Worm (Caenorhabditis elegans) whole organism, L3 larva: Measurements from ENCODE around the gene fbxb-29.

Source experiments
- aly-2 ChIP-seq: fragments of 150-350 bp; optimal IDR thresholded peaks from 2 replicates; lab custom pipeline; 2014; ENCODE audit warnings: missing biosample characterization, missing genetic modification characterization
- ama-1 ChIP-seq: fragments of 150-350 bp; optimal IDR thresholded peaks from 2 replicates; lab custom pipeline; 2018
- ceh-16 ChIP-seq: sonication (generic microtip); optimal IDR thresholded peaks from 2 replicates; lab custom pipeline; 2017; ENCODE audit warnings: missing biosample characterization, missing genetic modification characterization
- ceh-82 ChIP-seq: fragments of 150-350 bp; optimal IDR thresholded peaks from 2 replicates; lab custom pipeline; 2014; ENCODE audit warnings: missing biosample characterization, missing genetic modification characterization
- ceh-9 ChIP-seq: sonication (generic microtip); optimal IDR thresholded peaks from 2 replicates; lab custom pipeline; 2018; ENCODE audit warnings: missing biosample characterization, missing genetic modification characterization
- daf-12 ChIP-seq: fragments of 150-350 bp; optimal IDR thresholded peaks from 2 replicates; lab custom pipeline; 2014; ENCODE audit warnings: missing biosample characterization, missing genetic modification reagents, missing genetic modification characterization
- egl-5 ChIP-seq: fragments of 150-350 bp; optimal IDR thresholded peaks from 2 replicates; lab custom pipeline; 2017; ENCODE audit warnings: missing biosample characterization, missing genetic modification reagents, missing genetic modification characterization, inconsistent platforms
- elt-2 ChIP-seq: sonication (generic microtip); optimal IDR thresholded peaks from 2 replicates; lab custom pipeline; 2016; ENCODE audit warnings: missing genetic modification reagents, mild to moderate bottlenecking, missing genetic modification characterization, missing compliant biosample characterization
- elt-3 ChIP-seq, 3 experiments: fragments of 150-350 bp in 1 of 3; sonication (generic microtip) in 2 of 3; optimal IDR thresholded peaks; 2 replicates in 2 of 3; 4 replicates in 1 of 3; lab custom pipeline; 2014 to 2017; ENCODE audit warnings: missing biosample characterization in 3 of 3, missing genetic modification characterization in 3 of 3
- eor-1 ChIP-seq, 2 experiments: fragments of 150-350 bp; optimal IDR thresholded peaks; 2 replicates each; lab custom pipeline; 2014 to 2018; ENCODE audit warnings: missing biosample characterization in 2 of 2, missing genetic modification characterization in 2 of 2
- fkh-10 ChIP-seq: sonication (generic microtip); optimal IDR thresholded peaks from 2 replicates; lab custom pipeline; 2017; ENCODE audit warnings: missing biosample characterization, missing genetic modification reagents, missing genetic modification characterization
- fkh-2 ChIP-seq: fragments of 150-350 bp; optimal IDR thresholded peaks from 2 replicates; lab custom pipeline; 2014; ENCODE audit warnings: missing biosample characterization, missing genetic modification reagents, missing genetic modification characterization
- fos-1 ChIP-seq: fragments of 150-350 bp; optimal IDR thresholded peaks from 2 replicates; lab custom pipeline; 2014; ENCODE audit warnings: missing biosample characterization, missing genetic modification characterization
- hmg-11 ChIP-seq: sonication (generic microtip); optimal IDR thresholded peaks from 2 replicates; lab custom pipeline; 2016; ENCODE audit warnings: missing genetic modification characterization, missing compliant biosample characterization
- lin-15B ChIP-seq: fragments of 150-350 bp; optimal IDR thresholded peaks from 2 replicates; lab custom pipeline; 2014; ENCODE audit warnings: missing biosample characterization, missing genetic modification characterization
- lin-39 ChIP-seq: fragments of 150-350 bp; optimal IDR thresholded peaks from 2 replicates; lab custom pipeline; 2018; ENCODE audit warnings: missing biosample characterization, missing genetic modification reagents, missing genetic modification characterization
- lsy-12 ChIP-seq: sonication (generic microtip); optimal IDR thresholded peaks from 2 replicates; lab custom pipeline; 2016; ENCODE audit warnings: mild to moderate bottlenecking, missing genetic modification characterization, missing compliant biosample characterization
- mdl-1 ChIP-seq: fragments of 150-350 bp; optimal IDR thresholded peaks from 2 replicates; lab custom pipeline; 2014; ENCODE audit warnings: missing biosample characterization, missing genetic modification characterization
- mml-1 ChIP-seq: fragments of 150-350 bp; sonication (generic microtip); optimal IDR thresholded peaks from 3 replicates; lab custom pipeline; 2014; ENCODE audit warnings: missing biosample characterization, missing genetic modification characterization
- nfya-1 ChIP-seq: sonication (generic microtip); optimal IDR thresholded peaks from 2 replicates; lab custom pipeline; 2017; ENCODE audit warnings: missing genetic modification characterization, mild to moderate bottlenecking, missing compliant biosample characterization, antibody characterized with exemption, moderate library complexity; ENCODE audit not compliant: insufficient read depth
- nhr-11 ChIP-seq: fragments of 150-350 bp; optimal IDR thresholded peaks from 2 replicates; lab custom pipeline; 2014; ENCODE audit warnings: missing biosample characterization, missing genetic modification characterization
- nhr-23 ChIP-seq: fragments of 150-350 bp; optimal IDR thresholded peaks from 2 replicates; lab custom pipeline; 2014; ENCODE audit warnings: missing biosample characterization, missing genetic modification reagents, missing genetic modification characterization
- nhr-237 ChIP-seq: fragments of 150-350 bp; optimal IDR thresholded peaks from 2 replicates; lab custom pipeline; 2014; ENCODE audit warnings: missing biosample characterization, missing genetic modification characterization
- nhr-25 ChIP-seq: sonication (generic microtip); optimal IDR thresholded peaks from 2 replicates; lab custom pipeline; 2017; ENCODE audit warnings: missing biosample characterization, missing genetic modification characterization
- nhr-28 ChIP-seq: fragments of 150-350 bp; optimal IDR thresholded peaks from 2 replicates; lab custom pipeline; 2014; ENCODE audit warnings: missing biosample characterization, missing genetic modification characterization
- nhr-43 ChIP-seq: sonication (generic microtip); optimal IDR thresholded peaks from 2 replicates; lab custom pipeline; 2016; ENCODE audit warnings: mild to moderate bottlenecking, missing genetic modification characterization, missing compliant biosample characterization; ENCODE audit not compliant: poor library complexity, severe bottlenecking
- nhr-67 ChIP-seq: fragments of 150-350 bp; optimal IDR thresholded peaks from 2 replicates; lab custom pipeline; 2014; ENCODE audit warnings: missing biosample characterization, missing genetic modification characterization
- nhr-76 ChIP-seq: fragments of 150-350 bp; sonication (generic microtip); optimal IDR thresholded peaks from 5 replicates; lab custom pipeline; 2014; ENCODE audit warnings: missing biosample characterization, missing genetic modification characterization
- nhr-77 ChIP-seq: fragments of 150-350 bp; optimal IDR thresholded peaks from 2 replicates; lab custom pipeline; 2014; ENCODE audit warnings: missing biosample characterization, missing genetic modification characterization
- pha-4 ChIP-seq: fragments of 150-350 bp; optimal IDR thresholded peaks from 2 replicates; lab custom pipeline; 2014; ENCODE audit warnings: missing biosample characterization, missing genetic modification reagents, missing genetic modification characterization
- pqm-1 ChIP-seq: fragments of 150-350 bp; optimal IDR thresholded peaks from 2 replicates; lab custom pipeline; 2017; ENCODE audit warnings: missing biosample characterization, missing genetic modification characterization, inconsistent platforms
- skn-1 ChIP-seq: fragments of 150-350 bp; optimal IDR thresholded peaks from 2 replicates; lab custom pipeline; 2014; ENCODE audit warnings: missing biosample characterization, missing genetic modification characterization
- snpc-4 ChIP-seq: fragments of 150-350 bp; optimal IDR thresholded peaks from 2 replicates; lab custom pipeline; 2014; ENCODE audit warnings: missing biosample characterization, missing genetic modification characterization
- tbx-2 ChIP-seq: sonication (generic microtip); optimal IDR thresholded peaks from 2 replicates; lab custom pipeline; 2016; ENCODE audit warnings: mild to moderate bottlenecking, missing genetic modification characterization, missing compliant biosample characterization
- unc-62 ChIP-seq: fragments of 150-350 bp; sonication (generic microtip); optimal IDR thresholded peaks from 4 replicates; lab custom pipeline; 2014; ENCODE audit warnings: missing biosample characterization, missing genetic modification reagents, missing genetic modification characterization
- zag-1 ChIP-seq: fragments of 150-350 bp; optimal IDR thresholded peaks from 2 replicates; lab custom pipeline; 2014; ENCODE audit warnings: missing biosample characterization, missing genetic modification characterization
- ztf-11 ChIP-seq: fragments of 150-350 bp; optimal IDR thresholded peaks from 2 replicates; lab custom pipeline; 2014; ENCODE audit warnings: missing biosample characterization, missing genetic modification characterization
- ztf-4 ChIP-seq: fragments of 150-350 bp; optimal IDR thresholded peaks from 2 replicates; lab custom pipeline; 2014; ENCODE audit warnings: missing biosample characterization, missing genetic modification characterization

Gene fbxb-29

DNA sequence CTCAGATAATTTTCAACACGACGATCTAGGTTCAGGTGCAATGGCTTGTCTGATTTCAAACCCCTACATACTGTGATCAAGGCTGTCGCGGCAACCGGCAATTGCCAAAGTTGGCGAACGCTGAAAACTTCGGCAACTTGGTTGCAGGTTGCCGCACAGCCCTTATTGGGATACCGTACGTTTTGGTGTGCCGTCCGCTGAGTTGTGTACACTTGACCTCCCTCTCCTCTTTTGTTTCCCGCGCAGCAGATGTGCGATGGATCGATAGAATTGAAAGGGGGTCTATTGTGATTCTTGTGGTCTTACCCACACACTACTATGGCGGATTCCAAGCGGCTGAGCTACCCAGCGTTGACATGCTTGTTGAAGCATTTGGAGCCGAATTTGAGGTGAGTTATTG is 39.2 kb downstream of the fbxb-29 start, which contains the start of the genes C32B5.18 and C32B5.7:
Gene C32B5.18 (plus strand): TSS at position 301 of the 400 bp plus-strand sequence.
Gene C32B5.7 (plus strand): TSS at position 311 of the 400 bp plus-strand sequence.
- TF ChIP-seq nhr-237 (tag; lab: Kevin White, UChicago), result no peak
- no peak for TF ChIP-seq ceh-82
- no peak for TF ChIP-seq fkh-2
- TF ChIP-seq pqm-1 (tag; lab: Kevin White, UChicago), result no peak
- no peak for TF ChIP-seq lin-15B
- TF ChIP-seq egl-5 (tag; lab: Kevin White, UChicago), result no peak
- TF ChIP-seq nhr-23, result no peak
- no peak for TF ChIP-seq aly-2
- TF ChIP-seq ztf-11 (tag; lab: Kevin White, UChicago), result no peak
- TF ChIP-seq ceh-9 (tag; lab: Kevin White, UChicago), result no peak
- no peak for TF ChIP-seq nhr-25 (tag; lab: Kevin White, UChicago)
- no peak for TF ChIP-seq ztf-4
- TF ChIP-seq tbx-2 (tag; lab: Kevin White, UChicago), result no peak
- no peak for TF ChIP-seq nhr-76 (tag; lab: Kevin White, UChicago)
- no peak for TF ChIP-seq skn-1 (tag; lab: Kevin White, UChicago)
- no peak for TF ChIP-seq pha-4 (tag; lab: Kevin White, UChicago)
- no peak for TF ChIP-seq mml-1 (tag; lab: Kevin White, UChicago)
- no peak for TF ChIP-seq fos-1 (tag; lab: Kevin White, UChicago)
- no peak for TF ChIP-seq nhr-11 (tag; lab: Kevin White, UChicago)
- TF ChIP-seq hmg-11 (tag; lab: Kevin White, UChicago), result no peak

DNA sequence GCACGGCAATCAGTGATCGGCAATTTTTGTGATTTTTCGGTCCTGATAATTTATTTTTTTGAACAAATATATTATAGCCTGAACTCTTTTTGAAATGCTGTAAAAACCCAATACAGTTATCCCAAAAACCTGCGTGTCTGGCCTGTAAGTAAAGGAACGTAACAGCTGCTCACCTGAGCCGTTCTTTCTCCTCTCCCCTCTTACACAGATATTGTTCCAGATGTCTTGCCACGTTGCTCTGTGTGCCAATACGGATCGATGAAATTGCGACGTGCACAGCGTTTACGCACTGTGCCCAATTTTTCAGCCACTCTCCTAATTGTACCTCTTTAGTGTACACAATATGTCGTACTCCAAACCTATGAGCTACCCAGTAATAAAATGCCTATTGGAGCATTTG is 40.8 kb downstream of the fbxb-29 start, which contains the start of gene sdz-4:
Gene sdz-4 (plus strand): TSS at position 301 of the 400 bp plus-strand sequence.
- no peak for TF ChIP-seq elt-2 (tag; lab: Kevin White, UChicago)
- TF ChIP-seq zag-1 (tag; lab: Kevin White, UChicago), result no peak
- TF ChIP-seq snpc-4, result no peak
- no peak for TF ChIP-seq eor-1 (tag; optimal IDR thresholded peaks at IDR 0.05; lab: Kevin White, UChicago)
- no peak for TF ChIP-seq nhr-76 (tag; lab: Kevin White, UChicago)
- TF ChIP-seq pqm-1 (tag; lab: Kevin White, UChicago), result no peak
- TF ChIP-seq ceh-16 (tag; lab: Kevin White, UChicago), result no peak
- no peak for TF ChIP-seq daf-12 (tag; lab: Kevin White, UChicago)
- TF ChIP-seq lsy-12 (tag; lab: Kevin White, UChicago), result no peak
- no peak for TF ChIP-seq elt-3 (tag; optimal IDR thresholded peaks at IDR 0.05; lab: Kevin White, UChicago)
- no peak for TF ChIP-seq nhr-77 (tag; lab: Kevin White, UChicago)
- TF ChIP-seq hmg-11 (tag; lab: Kevin White, UChicago), result no peak
- TF ChIP-seq nhr-43 (tag; lab: Kevin White, UChicago), result no peak
- no peak for TF ChIP-seq nhr-25 (tag; lab: Kevin White, UChicago)
- TF ChIP-seq skn-1 (tag; lab: Kevin White, UChicago), result no peak
- TF ChIP-seq mdl-1 (tag; lab: Kevin White, UChicago), result no peak
- no peak for TF ChIP-seq nfya-1

DNA sequence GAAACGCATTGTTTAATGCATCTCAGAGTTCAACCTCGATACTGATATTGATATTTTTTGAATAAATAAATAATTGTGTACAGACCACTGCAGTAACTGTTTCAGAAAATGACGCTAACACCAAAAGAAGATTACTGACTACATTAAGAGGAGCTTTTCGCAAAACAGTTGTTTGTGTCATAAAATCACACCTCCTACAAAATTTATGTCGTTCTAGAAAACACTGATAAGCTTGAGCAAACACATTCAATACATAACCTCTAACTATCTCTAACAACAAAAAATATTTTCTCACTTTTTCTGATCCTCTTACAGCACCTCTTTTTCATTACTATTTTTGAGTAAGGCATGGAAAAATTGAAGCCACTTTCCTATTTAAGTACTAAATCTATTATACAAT is 44.8 kb downstream of the fbxb-29 start, which contains the start of gene fbxc-7:
Gene fbxc-7 (plus strand): TSS at position 301 of the 400 bp plus-strand sequence.
- peak; percentile 26 for TF ChIP-seq elt-2 (tag; lab: Kevin White, UChicago)

DNA sequence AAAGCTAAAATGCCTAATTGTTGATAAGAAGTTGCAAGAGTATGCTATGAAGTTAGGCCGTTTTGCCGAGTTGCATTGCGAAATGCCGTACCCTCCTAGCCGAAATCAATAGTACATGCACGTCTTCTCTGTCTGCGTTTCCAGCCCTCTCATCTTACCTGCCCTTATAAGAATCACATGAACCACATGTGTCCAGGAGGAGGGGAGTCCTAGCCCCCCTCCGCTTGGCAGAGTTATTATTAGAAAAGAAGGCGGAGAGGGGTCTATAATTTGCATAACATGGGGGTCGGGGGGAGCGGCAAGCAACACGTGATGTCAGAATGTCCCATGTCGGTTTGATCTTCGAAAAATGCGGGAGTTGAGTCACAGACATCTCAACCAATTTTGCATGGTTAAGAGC is 46.3 kb downstream of the fbxb-29 start:
- TF ChIP-seq nhr-67 (tag; lab: Kevin White, UChicago), result no peak
- TF ChIP-seq nhr-76 (tag; lab: Kevin White, UChicago), result no peak
- no peak for TF ChIP-seq lin-15B
- no peak for TF ChIP-seq nfya-1
- TF ChIP-seq nhr-25 (tag; lab: Kevin White, UChicago), result no peak
- no peak for TF ChIP-seq pha-4 (tag; lab: Kevin White, UChicago)
- no peak for TF ChIP-seq ama-1 (lab: Kevin White, UChicago)
- TF ChIP-seq pqm-1 (tag; lab: Kevin White, UChicago), result no peak
- TF ChIP-seq hmg-11 (tag; lab: Kevin White, UChicago), result no peak
- TF ChIP-seq lin-39 (tag; lab: Kevin White, UChicago), result no peak
- TF ChIP-seq fkh-10 (GFP tag; lab: Kevin White, UChicago), result no peak
- no peak for TF ChIP-seq snpc-4
- no peak for TF ChIP-seq nhr-28
- TF ChIP-seq unc-62, result no peak
